Worm (Caenorhabditis elegans): Measurements from ENCODE around the gene irg-7.

The irg-7 gene

DNA sequence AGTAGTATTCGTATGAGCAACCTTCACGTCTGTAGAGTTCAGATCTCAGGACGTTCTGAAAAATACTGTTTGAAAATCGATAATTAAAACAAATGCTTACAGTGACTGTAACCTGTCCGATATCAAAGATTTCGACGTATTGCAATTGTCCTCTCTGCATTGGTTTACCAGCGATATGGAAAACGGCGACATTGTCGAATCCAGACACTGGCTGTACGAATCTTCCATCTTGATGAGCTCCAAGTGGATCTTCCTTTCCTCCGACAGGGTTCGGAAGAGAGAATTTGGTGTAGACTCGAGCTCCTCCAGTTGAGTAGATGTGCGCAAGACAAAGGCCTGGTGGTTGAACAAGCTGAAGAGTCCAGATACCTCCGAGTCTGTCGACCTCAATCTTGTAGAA lies 14.7 kb downstream of the irg-7 start:
- TF ChIP-seq unc-62 (GFP tag; optimal IDR thresholded peaks at IDR 0.05) (no peak), nhr-2 (tag; optimal IDR thresholded peaks at IDR 0.05) (no peak), tbx-8 (GFP tag; optimal IDR thresholded peaks at IDR 0.05) (no peak), lin-13 (tag; optimal IDR thresholded peaks at IDR 0.05) (no peak), blmp-1 (tag; optimal IDR thresholded peaks at IDR 0.05) (no peak), ceh-39 (tag; optimal IDR thresholded peaks at IDR 0.05) (no peak), ceh-83 (GFP tag; optimal IDR thresholded peaks at IDR 0.05) (no peak), M03D4.4 (tag; optimal IDR thresholded peaks at IDR 0.05) (no peak), ztf-11 (tag; optimal IDR thresholded peaks at IDR 0.05) (no peak), cnd-1 (tag; optimal IDR thresholded peaks at IDR 0.05) (no peak), unc-39 (tag; optimal IDR thresholded peaks at IDR 0.05) (no peak), snpc-4 (tag; optimal IDR thresholded peaks at IDR 0.05) (no peak), lsy-2 (tag; optimal IDR thresholded peaks at IDR 0.05) (no peak), unc-120 (tag; optimal IDR thresholded peaks at IDR 0.05; ENCODE audit: poor library complexity, severe bottlenecking) (no peak), bed-3 (GFP tag; optimal IDR thresholded peaks at IDR 0.05) (no peak), flh-1 (GFP tag; optimal IDR thresholded peaks at IDR 0.05) (no peak)

DNA sequence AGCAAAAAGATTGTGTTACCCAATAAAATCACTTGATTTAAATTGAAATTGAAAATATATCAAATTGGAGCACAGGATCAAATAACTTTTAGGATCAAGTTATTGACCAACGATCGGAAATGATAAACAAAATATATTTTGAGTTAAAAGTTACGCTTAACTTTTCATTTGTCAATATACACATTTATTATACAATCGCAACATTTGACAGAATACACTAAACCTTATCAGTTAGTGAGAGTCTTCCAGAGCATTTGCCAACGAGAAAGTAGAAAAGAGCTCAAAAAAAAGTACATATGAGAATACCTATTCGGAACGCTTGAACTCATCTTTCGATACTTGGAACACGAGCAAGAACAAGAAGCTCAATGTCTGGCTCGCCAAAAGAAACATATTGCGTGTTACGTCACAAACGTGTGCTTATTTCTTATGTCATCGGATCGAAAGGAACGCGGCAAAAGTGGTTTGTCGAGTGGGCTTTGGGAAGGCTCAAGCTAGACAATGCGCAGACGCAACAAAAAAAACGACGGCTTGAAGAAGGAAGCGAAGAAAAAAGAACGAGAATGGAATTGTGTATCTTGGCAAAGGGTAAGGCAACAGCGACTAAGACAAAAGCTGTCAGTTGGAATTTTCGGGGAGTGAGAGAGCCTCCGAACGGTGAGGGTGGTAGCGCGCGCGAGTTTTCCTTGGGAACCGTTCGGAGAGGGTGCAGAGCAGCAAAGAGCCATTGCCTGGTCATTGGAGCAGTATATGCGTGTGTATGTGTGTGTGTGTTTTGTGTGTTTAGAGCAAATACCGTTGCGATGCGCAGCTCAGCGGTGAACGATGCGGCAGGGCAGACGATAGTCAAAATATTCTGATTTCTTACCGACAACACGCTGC lies 16.8 kb downstream of the irg-7 start:
- TF ChIP-seq hlh-1 (tag; optimal IDR thresholded peaks at IDR 0.05) (no peak), pha-4 (tag; optimal IDR thresholded peaks at IDR 0.05) (peak; percentile 88), cnd-1 (tag; optimal IDR thresholded peaks at IDR 0.05) (peak; percentile 43), zip-8 (tag; optimal IDR thresholded peaks at IDR 0.05) (peak; percentile 85)

DNA sequence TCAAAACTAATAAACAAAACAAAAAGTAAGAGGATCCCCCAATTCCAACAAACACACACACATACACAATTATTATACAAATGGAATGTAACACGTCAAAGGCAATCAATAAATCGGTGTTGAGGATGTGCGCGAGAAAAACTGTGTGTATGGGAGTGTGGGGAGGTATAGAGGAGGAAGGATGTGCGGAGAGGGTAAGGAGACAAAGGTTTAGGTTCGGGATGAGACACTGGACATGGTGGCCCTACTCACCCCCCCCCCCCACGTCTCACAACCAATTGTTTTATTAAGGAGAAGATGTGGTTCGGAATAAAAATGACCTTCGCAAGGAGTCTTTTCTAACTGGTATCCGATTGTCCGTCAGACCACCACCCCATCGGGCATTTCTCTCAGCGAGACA lies 20.3 kb downstream of the irg-7 start:
- TF ChIP-seq ceh-83 (GFP tag; optimal IDR thresholded peaks at IDR 0.05) (no peak), ces-1 (GFP tag; optimal IDR thresholded peaks at IDR 0.05) (no peak), elt-1 (tag; optimal IDR thresholded peaks at IDR 0.05; ENCODE audit: borderline replicate concordance, insufficient read depth) (peak; percentile 10), sptf-1 (tag; optimal IDR thresholded peaks at IDR 0.05) (peak; percentile 40), nhr-28 (tag; optimal IDR thresholded peaks at IDR 0.05) (no peak), mls-2 (tag; optimal IDR thresholded peaks at IDR 0.05) (peak; percentile 57)

DNA sequence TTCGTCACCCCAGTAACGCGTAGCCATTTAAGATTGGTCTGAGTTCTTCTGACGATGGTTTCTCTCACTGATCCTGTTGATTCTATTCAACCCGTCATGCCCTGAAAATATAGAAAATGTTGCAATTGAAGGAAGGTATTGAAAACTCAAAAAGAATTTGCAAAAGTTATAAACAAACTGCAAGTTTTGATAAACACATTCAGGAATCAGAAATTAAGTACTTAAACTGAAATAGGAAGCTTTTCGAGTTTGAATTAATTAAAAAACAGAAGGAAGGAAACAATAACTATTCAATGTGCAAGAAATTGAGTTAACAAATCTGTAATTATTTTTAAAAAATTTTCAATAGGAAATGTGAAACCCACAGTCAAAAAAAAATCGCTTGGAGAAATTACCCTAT lies 23.2 kb downstream of the irg-7 start, which contains the start of gene rgl-1:
TSS of gene rgl-1 (minus strand) at position 101 of the 400 bp plus-strand sequence.
- TF ChIP-seq pha-4 (tag; optimal IDR thresholded peaks at IDR 0.05) (no peak), drap-1 (GFP tag; optimal IDR thresholded peaks at IDR 0.05) (no peak), unc-120 (tag; optimal IDR thresholded peaks at IDR 0.05; ENCODE audit: poor library complexity, severe bottlenecking) (no peak), lin-13 (tag; optimal IDR thresholded peaks at IDR 0.05) (no peak), nhr-76 (tag; optimal IDR thresholded peaks at IDR 0.05) (no peak), lsy-2 (tag; optimal IDR thresholded peaks at IDR 0.05) (no peak), ces-1 (GFP tag; optimal IDR thresholded peaks at IDR 0.05) (no peak), elt-1 (tag; optimal IDR thresholded peaks at IDR 0.05; ENCODE audit: borderline replicate concordance, insufficient read depth) (no peak), hlh-1 (tag; optimal IDR thresholded peaks at IDR 0.05) (no peak)

DNA sequence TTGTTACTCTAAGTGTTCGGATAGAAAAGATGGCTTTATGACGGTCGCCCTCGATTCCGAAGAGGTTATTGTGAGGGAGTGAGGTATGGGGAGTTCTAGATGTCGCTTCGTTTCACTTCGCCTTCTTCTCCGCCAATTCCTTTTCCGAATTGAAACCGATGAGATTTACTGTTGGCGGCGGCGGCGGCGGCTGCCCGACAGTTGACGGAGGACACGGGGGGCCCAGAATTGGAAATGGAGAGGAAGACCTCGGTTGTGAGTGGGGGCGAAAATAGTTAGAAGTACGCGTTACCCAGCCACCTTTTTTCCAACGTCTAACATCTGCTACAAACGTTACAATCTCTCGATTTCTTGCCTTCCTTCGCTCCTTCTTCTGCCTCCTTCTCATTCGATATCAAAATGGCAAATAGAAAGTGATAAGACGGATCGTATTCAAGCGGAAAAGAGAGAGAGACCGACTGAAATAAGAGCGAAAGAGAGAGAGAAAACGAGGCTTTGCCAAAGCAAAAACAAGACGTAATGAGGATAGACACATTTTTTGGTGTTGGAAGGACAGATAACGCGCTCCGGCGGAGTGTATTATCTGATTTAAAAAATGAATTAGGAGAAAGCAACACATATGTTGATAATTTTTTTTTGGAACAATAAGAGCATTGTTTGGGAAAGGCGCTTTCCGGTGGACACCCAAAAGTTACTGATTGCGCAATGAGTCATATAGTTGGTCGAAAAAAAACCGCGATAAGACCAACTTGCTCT lies 25.2 kb downstream of the irg-7 start:
- peak; percentile 61 for TF ChIP-seq zip-8 (tag; optimal IDR thresholded peaks at IDR 0.05)
- TF ChIP-seq ces-1 (GFP tag; optimal IDR thresholded peaks at IDR 0.05), result no peak
- no peak for TF ChIP-seq flh-1 (GFP tag; optimal IDR thresholded peaks at IDR 0.05)
- no peak for TF ChIP-seq bed-3 (GFP tag; optimal IDR thresholded peaks at IDR 0.05)
- no peak for TF ChIP-seq M03D4.4 (tag; optimal IDR thresholded peaks at IDR 0.05)
- TF ChIP-seq ceh-83 (GFP tag; optimal IDR thresholded peaks at IDR 0.05), result no peak

DNA sequence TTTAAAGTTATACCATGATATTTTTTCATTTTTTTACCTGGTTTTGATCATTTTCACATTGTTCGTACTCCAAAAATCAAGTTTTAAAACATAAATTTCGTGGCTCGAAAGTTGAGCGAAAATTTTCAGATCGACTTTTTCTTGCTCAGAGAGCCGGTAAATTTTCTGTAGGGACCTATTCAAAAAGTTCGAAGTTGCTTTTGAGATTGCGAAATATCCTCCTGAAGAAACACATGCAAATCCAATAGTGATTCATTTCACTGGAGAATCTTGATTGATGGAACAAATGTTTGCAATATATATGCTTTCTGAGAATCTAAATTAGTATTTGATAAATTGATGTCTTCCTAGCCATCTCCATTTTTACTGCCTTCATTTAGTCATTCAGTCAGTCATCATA lies 26.7 kb downstream of the irg-7 start:
- no peak for TF ChIP-seq hlh-1 (tag; optimal IDR thresholded peaks at IDR 0.05)
- TF ChIP-seq flh-1 (GFP tag; optimal IDR thresholded peaks at IDR 0.05), result no peak
- TF ChIP-seq ztf-11 (tag; optimal IDR thresholded peaks at IDR 0.05), result no peak
- TF ChIP-seq sptf-1 (tag; optimal IDR thresholded peaks at IDR 0.05), result no peak
- TF ChIP-seq mep-1 (tag; optimal IDR thresholded peaks at IDR 0.05), result no peak

Measured in whole organism, mixed stage, embryonic.